Fruit fly (Drosophila melanogaster) whole organism, larva: ENCODE results near the gene CG5347.

Source experiments
- noc ChIP-seq: fragments of 200-800 bp; sonication (Bioruptor generic); optimal IDR thresholded peaks from 3 replicates; lab custom pipeline; 2019; ENCODE audit warnings: missing biosample characterization, mild to moderate bottlenecking, missing genetic modification characterization, moderate library complexity

CG5347 gene

dm6 chrX:14825470-14825787 lies 48.9 kb downstream of the CG5347 start:
- TF ChIP-seq noc (tag; lab: Kevin White, UChicago), result no peak

dm6 chrX:14825922-14826617 lies 49.5 kb downstream of the CG5347 start, which contains the start of gene rut:
TSS of gene rut (minus strand) at chrX:14826073.
- no peak for TF ChIP-seq noc (tag; lab: Kevin White, UChicago)
